Worm (Caenorhabditis elegans) whole organism, late embryonic: Measurements from ENCODE around the gene F41F3.3.

Experiments used
- C38D4.7 ChIP-seq: fragments of 200-800 bp; sonication (Bioruptor generic); optimal IDR thresholded peaks from 2 replicates; lab custom pipeline; 2018; ENCODE audit warnings: mild to moderate bottlenecking, missing genetic modification characterization, moderate library complexity, missing compliant biosample characterization
- T23F11.4 ChIP-seq: fragments of 200-800 bp; sonication (Bioruptor generic); optimal IDR thresholded peaks from 2 replicates; lab custom pipeline; 2018; ENCODE audit warnings: mild to moderate bottlenecking, missing genetic modification characterization, missing compliant biosample characterization
- ceh-14 ChIP-seq: sonication (generic microtip); optimal IDR thresholded peaks from 2 replicates; lab custom pipeline; 2016; ENCODE audit warnings: missing genotype, missing genetic modification characterization, missing compliant biosample characterization
- ceh-19 ChIP-seq: fragments of 200-800 bp; sonication (Bioruptor generic); optimal IDR thresholded peaks from 2 replicates; lab custom pipeline; 2018; ENCODE audit warnings: mild to moderate bottlenecking, missing genetic modification characterization, missing compliant biosample characterization
- ceh-22 ChIP-seq: sonication (generic microtip); optimal IDR thresholded peaks from 2 replicates; lab custom pipeline; 2017; ENCODE audit warnings: missing biosample characterization, missing genetic modification characterization
- ceh-48 ChIP-seq: sonication (generic microtip); optimal IDR thresholded peaks from 2 replicates; lab custom pipeline; 2016; ENCODE audit warnings: missing genetic modification characterization, inconsistent platforms, missing compliant biosample characterization
- ceh-6 ChIP-seq: fragments of 200-800 bp; sonication (Bioruptor generic); optimal IDR thresholded peaks from 2 replicates; lab custom pipeline; 2018; ENCODE audit warnings: mild to moderate bottlenecking, missing genetic modification characterization, missing compliant biosample characterization
- ceh-9 ChIP-seq: sonication (generic microtip); optimal IDR thresholded peaks from 2 replicates; lab custom pipeline; 2016; ENCODE audit warnings: mild to moderate bottlenecking, missing genetic modification characterization, inconsistent platforms, missing compliant biosample characterization
- che-1 ChIP-seq: sonication (generic microtip); optimal IDR thresholded peaks from 2 replicates; lab custom pipeline; 2016; ENCODE audit warnings: mild to moderate bottlenecking, missing genetic modification characterization, missing compliant biosample characterization
- dmd-4 ChIP-seq: sonication (generic microtip); optimal IDR thresholded peaks from 2 replicates; lab custom pipeline; 2016; ENCODE audit warnings: borderline replicate concordance, missing genetic modification characterization, missing compliant biosample characterization
- dve-1 ChIP-seq: sonication (generic microtip); optimal IDR thresholded peaks from 2 replicates; lab custom pipeline; 2017; ENCODE audit warnings: antibody characterized with exemption, mild to moderate bottlenecking, missing genetic modification characterization, missing compliant biosample characterization
- elt-2 ChIP-seq: sonication (generic microtip); optimal IDR thresholded peaks from 2 replicates; lab custom pipeline; 2016; ENCODE audit warnings: missing genetic modification reagents, missing genetic modification characterization, missing compliant biosample characterization
- ets-4 ChIP-seq: sonication (generic microtip); optimal IDR thresholded peaks from 2 replicates; lab custom pipeline; 2016; ENCODE audit warnings: missing genetic modification characterization, missing compliant biosample characterization
- eyg-1 ChIP-seq: sonication (generic microtip); optimal IDR thresholded peaks from 2 replicates; lab custom pipeline; 2016; ENCODE audit warnings: missing genotype, missing genetic modification characterization, missing compliant biosample characterization
- fax-1 ChIP-seq: sonication (generic microtip); optimal IDR thresholded peaks from 2 replicates; lab custom pipeline; 2016; ENCODE audit warnings: missing genotype, missing genetic modification characterization, missing compliant biosample characterization
- fkh-10 ChIP-seq: fragments of 150-350 bp; optimal IDR thresholded peaks from 2 replicates; lab custom pipeline; 2014; ENCODE audit warnings: missing biosample characterization, missing genetic modification reagents, missing genetic modification characterization
- fkh-6 ChIP-seq: sonication (generic microtip); optimal IDR thresholded peaks from 2 replicates; lab custom pipeline; 2016; ENCODE audit warnings: missing genetic modification characterization, missing compliant biosample characterization
- hlh-13 ChIP-seq: fragments of 200-800 bp; sonication (Bioruptor generic); optimal IDR thresholded peaks from 2 replicates; lab custom pipeline; 2018; ENCODE audit warnings: mild to moderate bottlenecking, missing genetic modification characterization, missing compliant biosample characterization
- lim-6 ChIP-seq: sonication (generic microtip); optimal IDR thresholded peaks from 2 replicates; lab custom pipeline; 2016; ENCODE audit warnings: missing genetic modification characterization, missing compliant biosample characterization
- madf-2 ChIP-seq: sonication (generic microtip); optimal IDR thresholded peaks from 2 replicates; lab custom pipeline; 2017; ENCODE audit warnings: missing genetic modification characterization, missing compliant biosample characterization
- mec-3 ChIP-seq: sonication (generic microtip); optimal IDR thresholded peaks from 2 replicates; lab custom pipeline; 2016; ENCODE audit warnings: borderline replicate concordance, missing genetic modification characterization, missing compliant biosample characterization
- nhr-232 ChIP-seq: sonication (generic microtip); optimal IDR thresholded peaks from 2 replicates; lab custom pipeline; 2016; ENCODE audit warnings: missing genetic modification characterization, missing compliant biosample characterization
- npax-4 ChIP-seq: sonication (generic microtip); optimal IDR thresholded peaks from 2 replicates; lab custom pipeline; 2016; ENCODE audit warnings: missing genetic modification characterization, missing compliant biosample characterization
- odd-2 ChIP-seq: sonication (generic microtip); optimal IDR thresholded peaks from 2 replicates; lab custom pipeline; 2017; ENCODE audit warnings: antibody characterized with exemption, mild to moderate bottlenecking, missing genetic modification characterization, missing compliant biosample characterization
- pat-9 ChIP-seq: fragments of 200-800 bp; sonication (Bioruptor generic); optimal IDR thresholded peaks from 2 replicates; lab custom pipeline; 2018; ENCODE audit warnings: mild to moderate bottlenecking, missing genetic modification characterization, moderate library complexity, missing compliant biosample characterization
- pax-1 ChIP-seq: fragments of 150-350 bp; optimal IDR thresholded peaks from 2 replicates; lab custom pipeline; 2014; ENCODE audit warnings: missing biosample characterization, missing genetic modification characterization
- pha-4 ChIP-seq: fragments of 150-350 bp; optimal IDR thresholded peaks from 2 replicates; lab custom pipeline; 2018; ENCODE audit warnings: missing biosample characterization, missing genetic modification reagents, missing genetic modification characterization
- pros-1 ChIP-seq: fragments of 150-350 bp; optimal IDR thresholded peaks from 2 replicates; lab custom pipeline; 2014; ENCODE audit warnings: missing biosample characterization, missing genetic modification reagents, missing genetic modification characterization
- ref-2 ChIP-seq: sonication (generic microtip); optimal IDR thresholded peaks from 2 replicates; lab custom pipeline; 2016; ENCODE audit warnings: missing genetic modification characterization, missing compliant biosample characterization
- rnt-1 ChIP-seq: sonication (generic microtip); optimal IDR thresholded peaks from 2 replicates; lab custom pipeline; 2016; ENCODE audit warnings: missing genetic modification characterization, missing compliant biosample characterization
- sdc-2 ChIP-seq: sonication (generic microtip); optimal IDR thresholded peaks from 2 replicates; lab custom pipeline; 2016; ENCODE audit warnings: missing genotype, missing genetic modification characterization, missing compliant biosample characterization
- sox-4 ChIP-seq: sonication (generic microtip); optimal IDR thresholded peaks from 2 replicates; lab custom pipeline; 2017; ENCODE audit warnings: mild to moderate bottlenecking, missing genetic modification characterization, inconsistent platforms, missing compliant biosample characterization
- tbx-7 ChIP-seq: sonication (generic microtip); optimal IDR thresholded peaks from 2 replicates; lab custom pipeline; 2016; ENCODE audit warnings: missing genotype, missing genetic modification characterization, missing compliant biosample characterization
- ttx-3 ChIP-seq: sonication (generic microtip); optimal IDR thresholded peaks from 2 replicates; lab custom pipeline; 2016; ENCODE audit warnings: missing genetic modification reagents, missing genetic modification characterization, missing compliant biosample characterization
- unc-55 ChIP-seq: sonication (generic microtip); optimal IDR thresholded peaks from 2 replicates; lab custom pipeline; 2017; ENCODE audit warnings: missing biosample characterization, missing genetic modification reagents, missing genetic modification characterization

F41F3.3 gene

ce11 chrV:4642691-4643090, 5.3 kb downstream of the F41F3.3 start, which contains the start of gene soc-1:
Gene soc-1, plus strand, starts transcription at chrV:4642952.
- TF ChIP-seq unc-55 (no peak), hlh-13 (GFP tag; lab: Kevin White, UChicago) (no peak), sox-4 (tag; lab: Kevin White, UChicago) (no peak), nhr-232 (no peak), odd-2 (tag; lab: Kevin White, UChicago) (no peak), che-1 (tag; lab: Kevin White, UChicago) (no peak), ceh-22 (no peak), ref-2 (tag; lab: Kevin White, UChicago) (no peak), dmd-4 (no peak), pax-1 (tag; lab: Kevin White, UChicago) (no peak), ceh-6 (GFP tag; lab: Kevin White, UChicago) (no peak), ceh-14 (no peak), fkh-10 (GFP tag; lab: Kevin White, UChicago) (no peak), sdc-2 (tag; lab: Kevin White, UChicago) (no peak), madf-2 (tag; lab: Kevin White, UChicago) (no peak), ceh-19 (GFP tag; lab: Kevin White, UChicago) (no peak), mec-3 (tag; lab: Kevin White, UChicago) (no peak)

ce11 chrV:4640501-4641150, 7.4 kb downstream of the F41F3.3 start:
- TF ChIP-seq ttx-3 (tag; lab: Kevin White, UChicago) = no peak
- TF ChIP-seq npax-4 (tag; lab: Kevin White, UChicago) = no peak
- no peak for TF ChIP-seq mec-3 (tag; lab: Kevin White, UChicago)

ce11 chrV:4637153-4637552, 10.9 kb downstream of the F41F3.3 start:
- no peak for TF ChIP-seq T23F11.4 (GFP tag; lab: Kevin White, UChicago)
- TF ChIP-seq ttx-3 (tag; lab: Kevin White, UChicago) = no peak
- TF ChIP-seq unc-55 = no peak

ce11 chrV:4630267-4630666, 17.8 kb downstream of the F41F3.3 start:
- TF ChIP-seq elt-2 (tag; lab: Kevin White, UChicago) = peak; percentile 28
- no peak for TF ChIP-seq ceh-9

ce11 chrV:4628517-4628930, 19.5 kb downstream of the F41F3.3 start, which contains the start of gene pmt-2:
Gene pmt-2, plus strand, starts transcription at chrV:4628580.
- TF ChIP-seq npax-4 (tag; lab: Kevin White, UChicago) = no peak
- peak; percentile 56 for TF ChIP-seq rnt-1 (tag; lab: Kevin White, UChicago)
- TF ChIP-seq lim-6 (tag; lab: Kevin White, UChicago) = no peak

ce11 chrV:4626344-4626743, 21.7 kb downstream of the F41F3.3 start:
- TF ChIP-seq eyg-1 (no peak), pros-1 (tag; lab: Kevin White, UChicago) (no peak), sox-4 (tag; lab: Kevin White, UChicago) (no peak), fkh-6 (tag; lab: Kevin White, UChicago) (no peak), pat-9 (tag; lab: Kevin White, UChicago) (no peak), C38D4.7 (no peak), dve-1 (tag; lab: Kevin White, UChicago) (no peak), lim-6 (tag; lab: Kevin White, UChicago) (no peak), rnt-1 (tag; lab: Kevin White, UChicago) (no peak), ets-4 (tag; lab: Kevin White, UChicago) (no peak), fax-1 (no peak), ceh-6 (GFP tag; lab: Kevin White, UChicago) (no peak), pha-4 (tag; lab: Kevin White, UChicago) (no peak), ceh-48 (tag; lab: Kevin White, UChicago) (no peak), tbx-7 (tag; lab: Kevin White, UChicago) (no peak), odd-2 (tag; lab: Kevin White, UChicago) (no peak)
- TF ChIP-seq, all 69 proteins: peak for 0
